Worm (Caenorhabditis elegans) whole organism, L4 larva: ENCODE data around the gene Y47D7A.17.
A peak's percentile ranks its signal among the peaks of the same experiment; 100 is the strongest.

ENCODE experiments used
- F10B5.3 ChIP-seq: sonication (generic microtip); optimal IDR thresholded peaks from 2 replicates; lab custom pipeline; 2016; ENCODE audit warnings: mild to moderate bottlenecking, missing genetic modification characterization, missing compliant biosample characterization
- F26F4.8 ChIP-seq: fragments of 200-800 bp; sonication (Bioruptor generic); conservative IDR thresholded peaks from 2 replicates; pipeline ENCODE4 v1.3.6; 2022; ENCODE audit warnings: missing genetic modification characterization, missing compliant biosample characterization
- T26A8.4 ChIP-seq: fragments of 200-800 bp; sonication (Bioruptor generic); IDR thresholded peaks from 2 replicates; pipeline ENCODE4 v1.3.6; 2022; ENCODE audit warnings: missing genetic modification characterization, missing compliant biosample characterization
- aha-1 ChIP-seq: fragments of 150-350 bp; peaks from one replicate; lab custom pipeline; 2014; ENCODE audit warnings: missing biosample characterization, missing genetic modification characterization
- attf-4 ChIP-seq: sonication (generic microtip); optimal IDR thresholded peaks from 3 replicates; lab custom pipeline; 2017; ENCODE audit warnings: missing biosample characterization, missing genetic modification characterization
- ceh-20 ChIP-seq: fragments of 200-800 bp; sonication (Bioruptor generic); IDR thresholded peaks from 2 replicates; pipeline ENCODE4 v1.3.6; 2022; ENCODE audit warnings: missing genetic modification reagents, missing genetic modification characterization, missing compliant biosample characterization
- ces-1 ChIP-seq: fragments of 150-350 bp; sonication (generic microtip); optimal IDR thresholded peaks from 4 replicates; lab custom pipeline; 2014; ENCODE audit warnings: missing biosample characterization, missing genetic modification reagents, missing genetic modification characterization
- cey-2 ChIP-seq: sonication (generic microtip); optimal IDR thresholded peaks from 3 replicates; lab custom pipeline; 2017; ENCODE audit warnings: missing genetic modification characterization, mild to moderate bottlenecking, missing compliant biosample characterization, antibody characterized with exemption, borderline replicate concordance; ENCODE audit not compliant: insufficient read depth
- dmd-8 ChIP-seq: fragments of 200-800 bp; sonication (Bioruptor generic); IDR thresholded peaks from 2 replicates; pipeline ENCODE4 v1.3.6; 2022; ENCODE audit warnings: missing genetic modification characterization, missing compliant biosample characterization
- dpl-1 ChIP-seq: fragments of 150-350 bp; optimal IDR thresholded peaks from 2 replicates; lab custom pipeline; 2014; ENCODE audit warnings: missing biosample characterization, missing genetic modification reagents, missing genetic modification characterization
- duxl-1 ChIP-seq: sonication (generic microtip); optimal IDR thresholded peaks from 2 replicates; lab custom pipeline; 2016; ENCODE audit warnings: mild to moderate bottlenecking, missing genetic modification characterization, moderate library complexity, missing compliant biosample characterization; ENCODE audit not compliant: poor library complexity
- egl-43 ChIP-seq: fragments of 200-800 bp; sonication (Bioruptor generic); IDR thresholded peaks from 2 replicates; pipeline ENCODE4 v1.3.6; 2022; ENCODE audit warnings: missing genetic modification reagents, missing genetic modification characterization, missing compliant biosample characterization
- fkh-10 ChIP-seq: fragments of 150-350 bp; optimal IDR thresholded peaks from 2 replicates; lab custom pipeline; 2014; ENCODE audit warnings: missing biosample characterization, missing genetic modification reagents, missing genetic modification characterization
- hlh-11 ChIP-seq: fragments of 200-800 bp; sonication (Bioruptor generic); optimal IDR thresholded peaks from 2 replicates; lab custom pipeline; 2018; ENCODE audit warnings: mild to moderate bottlenecking, missing genetic modification characterization, missing compliant biosample characterization
- hmg-1.1 ChIP-seq: fragments of 200-800 bp; sonication (Bioruptor generic); IDR thresholded peaks from 2 replicates; pipeline ENCODE4 v1.3.6; 2022; ENCODE audit warnings: missing genetic modification reagents, missing genetic modification characterization, missing compliant biosample characterization
- jun-1 ChIP-seq: fragments of 150-350 bp; optimal IDR thresholded peaks from 2 replicates; lab custom pipeline; 2014; ENCODE audit warnings: missing biosample characterization, missing genetic modification reagents, missing genetic modification characterization
- lin-13 ChIP-seq: fragments of 150-350 bp; optimal IDR thresholded peaks from 2 replicates; lab custom pipeline; 2014; ENCODE audit warnings: missing biosample characterization, missing genetic modification reagents, missing genetic modification characterization
- lin-29 ChIP-seq: fragments of 200-800 bp; sonication (Bioruptor generic); IDR thresholded peaks from 2 replicates; pipeline ENCODE4 v1.3.6; 2022; ENCODE audit warnings: missing genetic modification reagents, missing genetic modification characterization, missing compliant biosample characterization
- lir-3 ChIP-seq: sonication (generic microtip); optimal IDR thresholded peaks from 2 replicates; lab custom pipeline; 2016; ENCODE audit warnings: mild to moderate bottlenecking, missing genetic modification characterization, missing compliant biosample characterization
- mdl-1 ChIP-seq, 2 experiments: fragments of 150-350 bp in 1 of 2; sonication (generic microtip) in 1 of 2; optimal IDR thresholded peaks; 2 replicates each; lab custom pipeline; 2014 to 2017; ENCODE audit warnings: missing biosample characterization in 2 of 2, missing genetic modification characterization in 2 of 2
- mep-1 ChIP-seq: fragments of 150-350 bp; sonication (generic microtip); optimal IDR thresholded peaks from 3 replicates; lab custom pipeline; 2014; ENCODE audit warnings: missing biosample characterization, missing genetic modification characterization
- nhr-41 ChIP-seq: fragments of 200-800 bp; sonication (Bioruptor generic); IDR thresholded peaks from 2 replicates; pipeline ENCODE4 v1.3.6; 2022; ENCODE audit warnings: missing genetic modification reagents, missing genetic modification characterization, missing compliant biosample characterization
- saeg-2 ChIP-seq: fragments of 200-800 bp; sonication (Bioruptor generic); IDR thresholded peaks from 2 replicates; pipeline ENCODE4 v1.3.6; 2022; ENCODE audit warnings: missing genetic modification reagents, missing genetic modification characterization, missing compliant biosample characterization
- unc-39 ChIP-seq: sonication (generic microtip); optimal IDR thresholded peaks from 2 replicates; lab custom pipeline; 2017; ENCODE audit warnings: missing biosample characterization, missing genetic modification characterization
- unc-62 ChIP-seq, 3 experiments: fragments of 150-350 bp in 1 of 3; sonication (generic microtip); optimal IDR thresholded peaks in 2 of 3; peaks in 1 of 3; 1 replicate in 1 of 3; 2 replicates in 2 of 3; lab custom pipeline; 2014 to 2017; ENCODE audit warnings: missing biosample characterization in 3 of 3, missing genetic modification characterization in 3 of 3, missing genetic modification reagents in 3 of 3, missing genotype in 1 of 3
- vab-7 ChIP-seq: fragments of 200-800 bp; sonication (Bioruptor generic); IDR thresholded peaks from 2 replicates; pipeline ENCODE4 v1.3.6; 2022; ENCODE audit warnings: missing genetic modification reagents, missing genetic modification characterization, missing compliant biosample characterization
- zip-11 ChIP-seq: fragments of 200-800 bp; sonication (Bioruptor generic); IDR thresholded peaks from 2 replicates; pipeline ENCODE4 v1.3.6; 2022; ENCODE audit warnings: missing genetic modification characterization, missing compliant biosample characterization
- zip-2 ChIP-seq: fragments of 150-350 bp; optimal IDR thresholded peaks from 2 replicates; lab custom pipeline; 2014; ENCODE audit warnings: missing biosample characterization, missing genetic modification characterization
- ztf-7 ChIP-seq: fragments of 150-350 bp; optimal IDR thresholded peaks from 2 replicates; lab custom pipeline; 2014; ENCODE audit warnings: missing biosample characterization, missing genetic modification characterization

Y47D7A.17 gene

ce11 chrV:4416710-4417109 is 5.1 kb upstream of the Y47D7A.17 start, which contains the start of gene Y47D7A.18:
TSS of gene Y47D7A.18 (minus strand) at chrV:4416810.
- peak in 1 of 2 experiments; percentile 31 for TF ChIP-seq unc-62 (GFP tag; optimal IDR thresholded peaks at IDR 0.05 in 1 of 2; lab: Kevin White, UChicago)
- no peak for TF ChIP-seq unc-62 (tag; optimal IDR thresholded peaks at IDR 0.05; lab: Kevin White, UChicago)
- TF ChIP-seq duxl-1 (tag; lab: Kevin White, UChicago): no peak
- no peak for TF ChIP-seq ces-1

ce11 chrV:4414613-4415071 is 3.0 kb upstream of the Y47D7A.17 start, which contains the start of gene grl-5:
TSS of gene grl-5 (minus strand) at chrV:4414663.
- peak in 1 of 2 experiments; percentile 84 for TF ChIP-seq unc-62 (GFP tag; optimal IDR thresholded peaks at IDR 0.05 in 1 of 2; lab: Kevin White, UChicago)
- no peak for TF ChIP-seq unc-62 (tag; optimal IDR thresholded peaks at IDR 0.05; lab: Kevin White, UChicago)
- TF ChIP-seq egl-43 (GFP tag; lab: Robert Waterston, UW): no peak
- no peak for TF ChIP-seq ztf-7 (tag; lab: Kevin White, UChicago)
- no peak for TF ChIP-seq zip-2 (tag; lab: Kevin White, UChicago)
- no peak for TF ChIP-seq lir-3 (tag; lab: Kevin White, UChicago)
- TF ChIP-seq mdl-1 (tag; optimal IDR thresholded peaks at IDR 0.05; lab: Kevin White, UChicago): no peak
- TF ChIP-seq aha-1 (tag; lab: Kevin White, UChicago): peak; percentile 94
- TF ChIP-seq lin-13: no peak
- TF ChIP-seq mep-1 (tag; lab: Kevin White, UChicago): no peak
- peak; percentile 41 for TF ChIP-seq hlh-11 (tag; lab: Kevin White, UChicago)
- TF ChIP-seq fkh-10 (GFP tag; lab: Kevin White, UChicago): no peak
- no peak for TF ChIP-seq jun-1

ce11 chrV:4410643-4411042 is 971 bp downstream of the Y47D7A.17 start, which contains the start of gene Y47D7A.3:
TSS of gene Y47D7A.3 (plus strand) at chrV:4410943.
- TF ChIP-seq saeg-2 (GFP tag; lab: Robert Waterston, UW) (no peak), F26F4.8 (GFP tag; lab: Robert Waterston, UW) (no peak), zip-11 (GFP tag; lab: Robert Waterston, UW) (no peak), T26A8.4 (GFP tag; lab: Robert Waterston, UW) (no peak), nhr-41 (GFP tag; lab: Robert Waterston, UW) (no peak)
- TF ChIP-seq, all 104 proteins: peak for 0

DNA sequence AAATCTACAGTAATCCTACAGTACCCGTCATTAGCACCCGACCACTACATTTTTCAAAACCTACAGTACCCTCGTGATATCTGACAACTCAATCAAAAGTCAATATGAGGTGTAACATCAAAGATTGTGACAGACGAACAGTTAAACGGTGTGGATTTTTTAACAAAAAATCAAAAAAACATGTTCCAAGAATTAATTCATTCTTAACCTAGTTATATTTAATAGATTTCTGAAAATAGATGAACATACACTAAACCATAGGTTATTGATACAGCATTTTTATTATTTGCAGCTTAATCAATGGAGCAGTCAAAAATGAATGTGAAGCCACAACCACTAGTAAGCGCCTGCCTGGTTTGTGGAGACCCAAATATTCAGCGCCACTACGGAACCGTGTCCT is 4.1 kb downstream of the Y47D7A.17 start, which contains the start of gene nhr-118:
Gene nhr-118 (plus strand): TSS at position 301 of the 400 bp plus-strand sequence.
- TF ChIP-seq aha-1 (tag; lab: Kevin White, UChicago): peak; percentile 9
- no peak for TF ChIP-seq unc-39 (tag; lab: Kevin White, UChicago)
- TF ChIP-seq, all 104 proteins: peak for 1

- no peak for TF ChIP-seq vab-7 (GFP tag; lab: Robert Waterston, UW)
- no peak for TF ChIP-seq F10B5.3 (tag; lab: Kevin White, UChicago)
- no peak for TF ChIP-seq hmg-1.1 (GFP tag; lab: Robert Waterston, UW)
- peak; percentile 1 for TF ChIP-seq aha-1 (tag; lab: Kevin White, UChicago)
These were observed 9.7 kb downstream of the Y47D7A.17 start, which contains the start of gene F13A2.5 for ce11 chrV:4401865-4402264. TSS of gene F13A2.5 (minus strand) at chrV:4401965.

DNA sequence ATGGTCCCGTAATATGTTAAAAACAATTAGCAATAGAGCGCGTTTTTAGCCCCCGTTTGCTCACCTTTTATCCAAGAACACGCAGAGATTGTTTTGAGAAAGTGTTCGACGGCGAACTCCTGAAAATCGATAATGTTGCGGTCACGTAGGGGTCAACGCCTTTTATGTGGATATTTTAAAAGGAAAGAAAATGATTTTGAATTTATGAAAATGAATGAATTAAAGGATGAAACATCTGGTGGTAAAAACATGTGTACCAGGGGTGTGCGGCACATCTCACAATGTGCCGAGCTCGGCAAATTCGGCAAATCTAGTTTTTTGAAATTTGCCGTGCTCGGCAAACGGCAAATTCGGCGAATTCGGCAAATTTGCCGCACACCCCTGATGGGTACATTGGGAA is 11.5 kb downstream of the Y47D7A.17 start, which contains the start of gene F13A2.4:
Gene F13A2.4 (minus strand): TSS at position 101 of the 400 bp plus-strand sequence.
- TF ChIP-seq dpl-1 (GFP tag; lab: Kevin White, UChicago) (no peak), cey-2 (tag; lab: Kevin White, UChicago) (no peak), dmd-8 (GFP tag; lab: Robert Waterston, UW) (no peak), attf-4 (tag; lab: Kevin White, UChicago) (no peak), lin-29 (no peak), lin-13 (no peak), ceh-20 (no peak)
